Worm (Caenorhabditis elegans) whole organism, young adult: Measurements from ENCODE around the gene ZK402.1.

ENCODE experiments used
- F23B12.7 ChIP-seq: sonication (generic microtip); optimal IDR thresholded peaks from 2 replicates; lab custom pipeline; 2017; ENCODE audit warnings: missing genetic modification characterization, mild to moderate bottlenecking, missing compliant biosample characterization, antibody characterized with exemption, moderate library complexity; ENCODE audit not compliant: insufficient read depth
- ceh-27 ChIP-seq: fragments of 200-800 bp; sonication (Bioruptor generic); optimal IDR thresholded peaks from 2 replicates; lab custom pipeline; 2018; ENCODE audit warnings: mild to moderate bottlenecking, missing genetic modification characterization, moderate library complexity, missing compliant biosample characterization
- ceh-40 ChIP-seq: fragments of 200-800 bp; sonication (Bioruptor generic); IDR thresholded peaks from 2 replicates; pipeline ENCODE4 v1.3.6; 2022; ENCODE audit warnings: missing genetic modification characterization, missing compliant biosample characterization
- madf-3 ChIP-seq: fragments of 200-800 bp; sonication (Bioruptor generic); IDR thresholded peaks from 2 replicates; pipeline ENCODE4 v1.3.6; 2022; ENCODE audit warnings: missing genetic modification reagents, missing genetic modification characterization, missing compliant biosample characterization
- sea-2 ChIP-seq: fragments of 200-800 bp; sonication (Bioruptor generic); IDR thresholded peaks from 2 replicates; pipeline ENCODE4 v1.3.6; 2022; ENCODE audit warnings: missing genetic modification characterization, missing compliant biosample characterization
- unc-62 ChIP-seq: fragments of 150-350 bp; optimal IDR thresholded peaks from 2 replicates; lab custom pipeline; 2014; ENCODE audit warnings: missing biosample characterization, missing genetic modification reagents, missing genetic modification characterization
- zim-3 ChIP-seq: sonication (generic microtip); optimal IDR thresholded peaks from 2 replicates; lab custom pipeline; 2017; ENCODE audit warnings: mild to moderate bottlenecking, missing genetic modification characterization, moderate library complexity, missing compliant biosample characterization

ce11 chrX:1371688-1372087, 32.4 kb upstream of the ZK402.1 start, which contains the start of gene fbxa-190:
- TF ChIP-seq zim-3 (no peak), madf-3 (no peak), ceh-40 (GFP tag; lab: Robert Waterston, UW) (no peak), ceh-27 (GFP tag; lab: Kevin White, UChicago) (no peak), unc-62 (GFP tag; lab: Kevin White, UChicago) (no peak), F23B12.7 (tag; lab: Kevin White, UChicago) (no peak), sea-2 (GFP tag; lab: Robert Waterston, UW) (no peak)
